Fruit fly (Drosophila melanogaster) whole organism, pupa: Measurements from ENCODE around the gene CG45095.
A peak's percentile ranks its signal among the peaks of the same experiment; 100 is the strongest.

Source experiments
- CG10348 ChIP-seq: fragments of 200-800 bp; sonication (Bioruptor generic); IDR thresholded peaks from 2 replicates; pipeline ENCODE4 v1.3.6; 2022; ENCODE audit warnings: missing biosample characterization, missing genetic modification characterization
- CG12605 ChIP-seq: fragments of 200-800 bp; sonication (Bioruptor generic); IDR thresholded peaks from 2 replicates; pipeline ENCODE4 v1.3.6; 2022; ENCODE audit warnings: missing biosample characterization, missing genetic modification characterization
- CG13204 ChIP-seq: fragments of 200-800 bp; sonication (Bioruptor generic); optimal IDR thresholded peaks from 2 replicates; lab custom pipeline; 2018; ENCODE audit warnings: missing biosample characterization, mild to moderate bottlenecking, missing genetic modification characterization, moderate library complexity
- CG14655 ChIP-seq: fragments of 200-800 bp; sonication (Bioruptor generic); optimal IDR thresholded peaks from 3 replicates; lab custom pipeline; 2017; ENCODE audit warnings: mild to moderate bottlenecking, missing biosample characterization, missing genetic modification reagents, missing genetic modification characterization
- CG15710 ChIP-seq: fragments of 200-800 bp; sonication (Bioruptor generic); optimal IDR thresholded peaks from 2 replicates; lab custom pipeline; 2018; ENCODE audit warnings: missing biosample characterization, mild to moderate bottlenecking, missing genetic modification characterization, moderate library complexity
- CG17806 ChIP-seq: fragments of 200-800 bp; sonication (Bioruptor generic); optimal IDR thresholded peaks from 2 replicates; lab custom pipeline; 2018; ENCODE audit warnings: missing biosample characterization, mild to moderate bottlenecking, missing genetic modification characterization, moderate library complexity
- CG32121 ChIP-seq: fragments of 200-800 bp; sonication (Bioruptor generic); IDR thresholded peaks from 2 replicates; pipeline ENCODE4 v1.3.6; 2022; ENCODE audit warnings: missing biosample characterization, missing genetic modification characterization
- CG34367 ChIP-seq: fragments of 200-800 bp; sonication (Bioruptor generic); optimal IDR thresholded peaks from 2 replicates; lab custom pipeline; 2018; ENCODE audit warnings: missing biosample characterization, mild to moderate bottlenecking, missing genetic modification characterization
- CG4496 ChIP-seq: fragments of 200-800 bp; sonication (Bioruptor generic); IDR thresholded peaks from 3 replicates; pipeline ENCODE4 v1.3.6; 2022; ENCODE audit warnings: missing biosample characterization, missing genetic modification characterization
- CG8159 ChIP-seq: fragments of 200-800 bp; sonication (Bioruptor generic); optimal IDR thresholded peaks from 3 replicates; lab custom pipeline; 2018; ENCODE audit warnings: missing biosample characterization, mild to moderate bottlenecking, missing genetic modification characterization, moderate library complexity
- CG8301 ChIP-seq: fragments of 200-800 bp; sonication (Bioruptor generic); optimal IDR thresholded peaks from 2 replicates; lab custom pipeline; 2018; ENCODE audit warnings: missing biosample characterization, mild to moderate bottlenecking, missing genetic modification characterization
- CG9948 ChIP-seq: fragments of 200-800 bp; sonication (Bioruptor generic); optimal IDR thresholded peaks from 2 replicates; lab custom pipeline; 2018; ENCODE audit warnings: missing biosample characterization, mild to moderate bottlenecking, missing genetic modification characterization, moderate library complexity
- D1 ChIP-seq: fragments of 200-800 bp; sonication (Bioruptor generic); optimal IDR thresholded peaks from 2 replicates; lab custom pipeline; 2018; ENCODE audit warnings: missing biosample characterization, mild to moderate bottlenecking, missing genetic modification characterization, moderate library complexity
- EcR ChIP-seq: fragments of 200-800 bp; sonication (Bioruptor generic); optimal IDR thresholded peaks from 3 replicates; lab custom pipeline; 2019; ENCODE audit warnings: missing biosample characterization, missing genetic modification characterization, mild to moderate bottlenecking, moderate library complexity, missing genetic modification reagents
- Ets98B ChIP-seq: fragments of 200-800 bp; sonication (Bioruptor generic); IDR thresholded peaks from 2 replicates; pipeline ENCODE4 v1.3.6; 2022; ENCODE audit warnings: missing biosample characterization, missing genetic modification characterization
- Pif1A ChIP-seq: fragments of 200-800 bp; sonication (Bioruptor generic); optimal IDR thresholded peaks from 3 replicates; lab custom pipeline; 2016; ENCODE audit warnings: missing biosample characterization, missing genetic modification characterization
- Pif1B ChIP-seq: fragments of 200-800 bp; sonication (Bioruptor generic); optimal IDR thresholded peaks from 3 replicates; lab custom pipeline; 2016; ENCODE audit warnings: missing biosample characterization, missing genetic modification characterization
- Snoo ChIP-seq: fragments of 200-800 bp; sonication (Bioruptor generic); optimal IDR thresholded peaks from 3 replicates; lab custom pipeline; 2017; ENCODE audit warnings: missing biosample characterization, mild to moderate bottlenecking, missing genetic modification characterization, inconsistent platforms
- fd96Ca ChIP-seq: fragments of 200-800 bp; sonication (Bioruptor generic); IDR thresholded peaks from 3 replicates; pipeline ENCODE4 v1.3.6; 2022; ENCODE audit warnings: missing biosample characterization, missing genetic modification characterization
- gl ChIP-seq: fragments of 200-800 bp; sonication (Bioruptor generic); optimal IDR thresholded peaks from 2 replicates; lab custom pipeline; 2018; ENCODE audit warnings: missing biosample characterization, mild to moderate bottlenecking, missing genetic modification characterization
- rn ChIP-seq: fragments of 200-800 bp; sonication (Bioruptor generic); IDR thresholded peaks from 2 replicates; pipeline ENCODE4 v1.3.6; 2022; ENCODE audit warnings: missing biosample characterization, missing genetic modification characterization

The CG45095 gene

dm6 chr3R:25064907-25065841, 37.2 kb upstream of the CG45095 start, which contains the start of the genes veli and PQBP1:
veli (minus strand) TSS chr3R:25065591.
PQBP1 (plus strand) TSS chr3R:25065791.
- TF ChIP-seq CG8159 (no peak), gl (tag; lab: Kevin White, UChicago) (no peak), Pif1B (GFP tag; lab: Kevin White, UChicago) (no peak), rn (GFP tag; lab: Robert Waterston, UW) (no peak), CG14655 (no peak), CG32121 (GFP tag; lab: Robert Waterston, UW) (no peak), EcR (GFP tag; lab: Kevin White, UChicago) (no peak), Snoo (tag; lab: Kevin White, UChicago) (no peak), CG12605 (no peak), Ets98B (no peak), CG4496 (no peak), Pif1A (GFP tag; lab: Kevin White, UChicago) (no peak), CG34367 (tag; lab: Kevin White, UChicago) (no peak), CG9948 (tag; lab: Kevin White, UChicago) (no peak), CG15710 (tag; lab: Kevin White, UChicago) (no peak), CG17806 (tag; lab: Kevin White, UChicago) (no peak)

- TF ChIP-seq rn (GFP tag; lab: Robert Waterston, UW), result no peak
- TF ChIP-seq Snoo (tag; lab: Kevin White, UChicago), result no peak
- no peak for TF ChIP-seq D1 (tag; lab: Kevin White, UChicago)
- TF ChIP-seq CG17806 (tag; lab: Kevin White, UChicago), result no peak
- TF ChIP-seq gl (tag; lab: Kevin White, UChicago), result no peak
- TF ChIP-seq CG8159, result no peak
- TF ChIP-seq Ets98B, result no peak
- no peak for TF ChIP-seq CG9948 (tag; lab: Kevin White, UChicago)
- no peak for TF ChIP-seq CG14655
- no peak for TF ChIP-seq fd96Ca (GFP tag; lab: Robert Waterston, UW)
These were observed 35.5 kb upstream of the CG45095 start for dm6 chr3R:25066856-25067255.

- TF ChIP-seq CG17806 (tag; lab: Kevin White, UChicago), result peak; percentile 28
- TF ChIP-seq CG4496, result no peak; the same call in 2 of the 3 replicates
- no peak for TF ChIP-seq Ets98B
- no peak for TF ChIP-seq rn (GFP tag; lab: Robert Waterston, UW)
- peak; percentile 53 for TF ChIP-seq CG15710 (tag; lab: Kevin White, UChicago)
- peak; percentile 21 for TF ChIP-seq Snoo (tag; lab: Kevin White, UChicago)
- peak; percentile 42; the same call in 1 of the 2 replicates for TF ChIP-seq CG32121 (GFP tag; lab: Robert Waterston, UW)
These were observed 32.8 kb upstream of the CG45095 start, which contains the start of the genes Stt3B and CG11839 for dm6 chr3R:25069569-25069968. Stt3B (minus strand) TSS chr3R:25069637. CG11839 (plus strand) TSS chr3R:25069927.

- no peak for TF ChIP-seq EcR (GFP tag; lab: Kevin White, UChicago)
- TF ChIP-seq CG10348 (GFP tag; lab: Robert Waterston, UW), result no peak
- no peak for TF ChIP-seq CG17806 (tag; lab: Kevin White, UChicago)
- TF ChIP-seq CG15710 (tag; lab: Kevin White, UChicago), result no peak
- no peak for TF ChIP-seq CG8159
- TF ChIP-seq CG8301 (tag; lab: Kevin White, UChicago), result no peak
- no peak for TF ChIP-seq CG12605
- no peak for TF ChIP-seq CG4496
- TF ChIP-seq rn (GFP tag; lab: Robert Waterston, UW), result no peak
- TF ChIP-seq Pif1A (GFP tag; lab: Kevin White, UChicago), result no peak
These were observed 31.5 kb upstream of the CG45095 start, which contains the start of gene CG11836 for dm6 chr3R:25070871-25071270. CG11836 (plus strand) TSS chr3R:25071126.

DNA sequence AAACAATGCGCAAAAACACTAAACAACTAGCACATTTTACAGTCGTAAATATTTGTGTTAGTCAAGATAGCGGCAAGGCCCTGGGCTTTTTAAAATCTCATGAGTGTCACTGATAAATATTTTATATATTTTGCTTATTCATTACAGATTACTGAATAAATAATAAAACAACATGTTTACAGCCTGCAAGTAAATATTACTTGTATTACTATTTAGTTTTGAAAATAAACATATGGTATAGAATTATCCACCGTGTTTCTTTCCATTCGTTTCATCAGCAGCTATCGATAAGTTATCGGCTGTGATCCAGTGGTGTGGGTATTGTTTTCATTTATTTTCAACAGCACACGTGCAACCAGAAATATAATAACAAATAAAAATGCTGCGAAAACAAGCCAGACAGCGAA, 27.8 kb upstream of the CG45095 start, which contains the start of the genes shams and CG11920:
TSS of gene shams (minus strand) at position 50 of the 407 bp plus-strand sequence.
TSS of gene CG11920 (plus strand) at position 320 of the 407 bp plus-strand sequence.
- TF ChIP-seq fd96Ca (GFP tag; lab: Robert Waterston, UW), result no peak
- no peak for TF ChIP-seq Snoo (tag; lab: Kevin White, UChicago)
- TF ChIP-seq CG32121 (GFP tag; lab: Robert Waterston, UW), result no peak
- TF ChIP-seq CG8159, result peak; percentile 58
- no peak for TF ChIP-seq Pif1A (GFP tag; lab: Kevin White, UChicago)
- no peak for TF ChIP-seq CG15710 (tag; lab: Kevin White, UChicago)

DNA sequence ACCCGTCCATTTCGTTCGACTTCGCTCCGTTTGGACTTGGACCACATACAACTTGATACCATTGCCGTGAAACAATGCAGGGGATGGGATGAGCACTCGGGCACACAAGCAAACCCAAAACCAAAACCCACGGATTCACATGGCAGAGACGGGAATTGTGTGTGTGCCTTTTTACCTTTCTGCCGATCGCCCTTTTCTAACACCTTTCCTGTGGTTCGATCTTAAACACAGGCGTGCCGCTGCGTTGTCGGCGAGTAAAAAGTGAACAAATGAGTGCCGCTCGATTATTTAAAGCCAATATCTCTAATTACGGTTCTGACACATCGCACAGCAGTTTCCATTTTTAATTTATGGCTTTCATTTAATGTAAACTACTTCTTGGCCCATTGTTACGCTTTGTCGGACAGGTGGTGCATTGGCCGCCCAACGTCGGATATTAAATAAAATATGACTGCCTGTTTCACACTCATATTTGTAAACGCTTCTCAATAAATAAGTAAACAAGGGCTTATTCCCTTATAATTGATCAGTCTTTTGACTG, 25.0 kb upstream of the CG45095 start:
- TF ChIP-seq Pif1A (GFP tag; lab: Kevin White, UChicago) (no peak), gl (tag; lab: Kevin White, UChicago) (no peak), Ets98B (no peak), CG14655 (no peak), CG15710 (tag; lab: Kevin White, UChicago) (no peak), rn (GFP tag; lab: Robert Waterston, UW) (no peak), CG34367 (tag; lab: Kevin White, UChicago) (no peak), CG12605 (no peak), EcR (GFP tag; lab: Kevin White, UChicago) (no peak), CG13204 (GFP tag; lab: Kevin White, UChicago) (no peak), CG17806 (tag; lab: Kevin White, UChicago) (no peak), CG8301 (tag; lab: Kevin White, UChicago) (no peak), Pif1B (GFP tag; lab: Kevin White, UChicago) (no peak), CG9948 (tag; lab: Kevin White, UChicago) (no peak), fd96Ca (GFP tag; lab: Robert Waterston, UW) (no peak)
- TF ChIP-seq, all 21 proteins: peak for 0
